Worm (Caenorhabditis elegans) whole organism, L1 larva: ENCODE data around the gene abu-1.

Experiments used
- C04F5.9 ChIP-seq: sonication (generic microtip); optimal IDR thresholded peaks from 2 replicates; lab custom pipeline; 2016; ENCODE audit warnings: missing genetic modification characterization, missing compliant biosample characterization
- C34B4.2 ChIP-seq: sonication (generic microtip); optimal IDR thresholded peaks from 2 replicates; lab custom pipeline; 2017; ENCODE audit warnings: mild to moderate bottlenecking, missing genetic modification characterization, missing compliant biosample characterization
- F16B12.6 ChIP-seq: fragments of 150-350 bp; optimal IDR thresholded peaks from 2 replicates; lab custom pipeline; 2014; ENCODE audit warnings: missing biosample characterization, missing genetic modification characterization
- Y116A8C.19 ChIP-seq: sonication (generic microtip); optimal IDR thresholded peaks from 2 replicates; lab custom pipeline; 2016; ENCODE audit warnings: missing compliant biosample characterization, missing genetic modification characterization, borderline replicate concordance
- aha-1 ChIP-seq: fragments of 150-350 bp; optimal IDR thresholded peaks from 2 replicates; lab custom pipeline; 2014; ENCODE audit warnings: missing biosample characterization, missing genetic modification characterization
- alr-1 ChIP-seq: fragments of 200-800 bp; sonication (Bioruptor generic); optimal IDR thresholded peaks from 2 replicates; lab custom pipeline; 2018; ENCODE audit warnings: borderline replicate concordance, mild to moderate bottlenecking, missing genetic modification characterization, missing compliant biosample characterization
- aly-2 ChIP-seq: fragments of 150-350 bp; optimal IDR thresholded peaks from 2 replicates; lab custom pipeline; 2014; ENCODE audit warnings: missing biosample characterization, missing genetic modification characterization
- blmp-1 ChIP-seq: fragments of 150-350 bp; optimal IDR thresholded peaks from 2 replicates; lab custom pipeline; 2014; ENCODE audit warnings: missing biosample characterization, missing genetic modification characterization
- ceh-88 ChIP-seq: fragments of 200-800 bp; sonication (Bioruptor generic); IDR thresholded peaks from 2 replicates; pipeline ENCODE4 v1.3.6; 2022; ENCODE audit warnings: missing genetic modification characterization, missing compliant biosample characterization
- dpl-1 ChIP-seq, 3 experiments: fragments of 150-350 bp in 2 of 3; sonication (generic microtip) in 1 of 3; optimal IDR thresholded peaks; 2 replicates each; lab custom pipeline; 2014 to 2017; ENCODE audit warnings: missing biosample characterization in 3 of 3, missing genetic modification characterization in 3 of 3, missing genetic modification reagents in 3 of 3
- efl-1 ChIP-seq, 4 experiments: fragments of 150-350 bp; optimal IDR thresholded peaks in 3 of 4; peaks in 1 of 4; 1 replicate in 1 of 4; 2 replicates in 3 of 4; lab custom pipeline; 2014; ENCODE audit warnings: missing biosample characterization in 2 of 4, missing genetic modification characterization in 2 of 4, missing genetic modification reagents in 2 of 4
- egl-27 ChIP-seq, 2 experiments: fragments of 150-350 bp in 1 of 2; sonication (generic microtip); optimal IDR thresholded peaks; 3 replicates each; lab custom pipeline; 2017 to 2018; ENCODE audit warnings: missing biosample characterization in 2 of 2, missing genetic modification characterization in 2 of 2, missing genetic modification reagents in 2 of 2
- ets-5 ChIP-seq: fragments of 200-800 bp; sonication (Bioruptor generic); IDR thresholded peaks from 2 replicates; pipeline ENCODE4 v1.3.6; 2022; ENCODE audit warnings: missing genetic modification characterization, missing compliant biosample characterization
- hlh-4 ChIP-seq: sonication (generic microtip); optimal IDR thresholded peaks from 2 replicates; lab custom pipeline; 2016; ENCODE audit warnings: mild to moderate bottlenecking, missing genetic modification characterization, missing compliant biosample characterization
- hpl-2 ChIP-seq: fragments of 150-350 bp; optimal IDR thresholded peaks from 2 replicates; lab custom pipeline; 2014; ENCODE audit warnings: missing biosample characterization, missing genetic modification reagents, missing genetic modification characterization
- irx-1 ChIP-seq: sonication (generic microtip); optimal IDR thresholded peaks from 2 replicates; lab custom pipeline; 2016; ENCODE audit warnings: missing genetic modification characterization, missing compliant biosample characterization
- jun-1 ChIP-seq: fragments of 150-350 bp; optimal IDR thresholded peaks from 2 replicates; lab custom pipeline; 2014; ENCODE audit warnings: missing biosample characterization, missing genetic modification reagents, missing genetic modification characterization
- lin-13 ChIP-seq: fragments of 150-350 bp; optimal IDR thresholded peaks from 2 replicates; lab custom pipeline; 2014; ENCODE audit warnings: missing biosample characterization, missing genetic modification reagents, missing genetic modification characterization
- lin-14 ChIP-seq: fragments of 200-800 bp; sonication (Bioruptor generic); optimal IDR thresholded peaks from 2 replicates; lab custom pipeline; 2018; ENCODE audit warnings: mild to moderate bottlenecking, missing genetic modification characterization, moderate library complexity, missing compliant biosample characterization
- mdl-1 ChIP-seq, 2 experiments: fragments of 150-350 bp; optimal IDR thresholded peaks; 2 replicates each; lab custom pipeline; 2014 to 2017; ENCODE audit warnings: missing biosample characterization in 2 of 2, missing genetic modification characterization in 2 of 2, inconsistent platforms in 1 of 2
- mep-1 ChIP-seq: fragments of 150-350 bp; optimal IDR thresholded peaks from 2 replicates; lab custom pipeline; 2014; ENCODE audit warnings: missing biosample characterization, missing genetic modification characterization
- nhr-20 ChIP-seq: sonication (generic microtip); optimal IDR thresholded peaks from 2 replicates; lab custom pipeline; 2016; ENCODE audit warnings: mild to moderate bottlenecking, missing genetic modification characterization, missing compliant biosample characterization
- nhr-71 ChIP-seq: sonication (generic microtip); optimal IDR thresholded peaks from 2 replicates; lab custom pipeline; 2016; ENCODE audit warnings: mild to moderate bottlenecking, missing genetic modification characterization, moderate library complexity, missing compliant biosample characterization
- nhr-76 ChIP-seq: sonication (generic microtip); optimal IDR thresholded peaks from 2 replicates; lab custom pipeline; 2017; ENCODE audit warnings: missing biosample characterization, missing genetic modification characterization
- nhr-77 ChIP-seq: fragments of 150-350 bp; optimal IDR thresholded peaks from 2 replicates; lab custom pipeline; 2014; ENCODE audit warnings: missing biosample characterization, missing genetic modification characterization
- nhr-85 ChIP-seq: sonication (generic microtip); peaks from one replicate; lab custom pipeline; 2016; ENCODE audit warnings: missing genetic modification characterization, inconsistent platforms, missing compliant biosample characterization
- snpc-4 ChIP-seq: fragments of 150-350 bp; optimal IDR thresholded peaks from 2 replicates; lab custom pipeline; 2014; ENCODE audit warnings: missing biosample characterization, missing genetic modification characterization
- tbx-2 ChIP-seq: sonication (generic microtip); optimal IDR thresholded peaks from 2 replicates; lab custom pipeline; 2016; ENCODE audit warnings: missing genetic modification characterization, missing compliant biosample characterization
- unc-130 ChIP-seq: fragments of 150-350 bp; optimal IDR thresholded peaks from 2 replicates; lab custom pipeline; 2017; ENCODE audit warnings: missing biosample characterization, missing genetic modification characterization, inconsistent platforms
- unc-98 ChIP-seq: fragments of 200-800 bp; sonication (Bioruptor generic); IDR thresholded peaks from 2 replicates; pipeline ENCODE4 v1.3.6; 2022; ENCODE audit warnings: missing genetic modification characterization, missing compliant biosample characterization

abu-1 gene

ce11 chrV:10338305-10338992 lies 43.2 kb downstream of the abu-1 start, which contains the start of gene arx-2 (continued):
- TF ChIP-seq nhr-85: peak; percentile 16
- no peak for TF ChIP-seq C04F5.9
- peak in 1 of 3 experiments; percentile 64 for TF ChIP-seq dpl-1 (GFP tag; optimal IDR thresholded peaks at IDR 0.05; lab: Kevin White, UChicago)
- no peak for TF ChIP-seq nhr-77 (tag; lab: Kevin White, UChicago)
- no peak for TF ChIP-seq ceh-88
- TF ChIP-seq aly-2: no peak
- TF ChIP-seq snpc-4 (tag; lab: Kevin White, UChicago): no peak
- TF ChIP-seq hlh-4 (tag; lab: Kevin White, UChicago): no peak
- TF ChIP-seq lin-13 (GFP tag; lab: Kevin White, UChicago): peak; percentile 6
- TF ChIP-seq aha-1 (tag; lab: Kevin White, UChicago): no peak
- TF ChIP-seq mep-1: peak; percentile 58
- peak; percentile 59 for TF ChIP-seq unc-130
- peak; percentile 31 for TF ChIP-seq nhr-71 (tag; lab: Kevin White, UChicago)
- TF ChIP-seq, all 84 proteins: peak for 20

ce11 chrV:10333843-10334242 lies 47.8 kb downstream of the abu-1 start:
- no peak for TF ChIP-seq irx-1 (tag; lab: Kevin White, UChicago)
- no peak for TF ChIP-seq alr-1 (tag; lab: Kevin White, UChicago)
- TF ChIP-seq hlh-4 (tag; lab: Kevin White, UChicago): no peak
- TF ChIP-seq C34B4.2 (tag; lab: Kevin White, UChicago): no peak
- no peak for TF ChIP-seq mdl-1 (tag; optimal IDR thresholded peaks at IDR 0.05; lab: Kevin White, UChicago)
- TF ChIP-seq F16B12.6: no peak
- no peak for TF ChIP-seq nhr-85
- TF ChIP-seq hpl-2: no peak
- no peak for TF ChIP-seq efl-1 (optimal IDR thresholded peaks at IDR 0.05; lab: Kevin White, UChicago)
- TF ChIP-seq efl-1 (GFP tag; optimal IDR thresholded peaks at IDR 0.05 in 1 of 2; lab: Kevin White, UChicago): peak in 1 of 2 experiments; percentile 8
- no peak for TF ChIP-seq nhr-76
- no peak for TF ChIP-seq unc-98 (GFP tag; lab: Robert Waterston, UW)
- TF ChIP-seq nhr-20 (tag; lab: Kevin White, UChicago): no peak
- no peak for TF ChIP-seq Y116A8C.19 (tag; lab: Kevin White, UChicago)
- TF ChIP-seq jun-1 (tag; lab: Kevin White, UChicago): no peak
- peak; percentile 65 for TF ChIP-seq blmp-1 (tag; lab: Kevin White, UChicago)
- TF ChIP-seq ets-5 (GFP tag; lab: Robert Waterston, UW): no peak

ce11 chrV:10332012-10332411 lies 49.6 kb downstream of the abu-1 start, which contains the start of gene crm-1:
Gene crm-1, minus strand, starts transcription at chrV:10332112.
- TF ChIP-seq egl-27 (tag; optimal IDR thresholded peaks at IDR 0.05; lab: Kevin White, UChicago) (no peak), lin-14 (peak; percentile 1), tbx-2 (tag; lab: Kevin White, UChicago) (peak; percentile 15), nhr-77 (tag; lab: Kevin White, UChicago) (peak; percentile 9)
- TF ChIP-seq, all 84 proteins: peak for 3
